Fruit fly (Drosophila melanogaster): ENCODE measurements around the gene CG9689.

- TF ChIP-seq MTF-1 (GFP tag; optimal IDR thresholded peaks at IDR 0.05; ENCODE audit: borderline replicate concordance): no peak
- no peak for TF ChIP-seq CG8388 (GFP tag; optimal IDR thresholded peaks at IDR 0.05)
- no peak for TF ChIP-seq Blimp-1 (GFP tag; optimal IDR thresholded peaks at IDR 0.05)
- TF ChIP-seq pnt (GFP tag; optimal IDR thresholded peaks at IDR 0.05): no peak
- no peak for TF ChIP-seq ttk (GFP tag; IDR thresholded peaks at IDR 0.05)
- TF ChIP-seq Ssrp (tag; optimal IDR thresholded peaks at IDR 0.05): no peak
- no peak for TF ChIP-seq Hr39 (optimal IDR thresholded peaks at IDR 0.05)
- no peak for TF ChIP-seq CG5180 (GFP tag; optimal IDR thresholded peaks at IDR 0.05)
- no peak for TF ChIP-seq ro (GFP tag; IDR thresholded peaks at IDR 0.05)
- TF ChIP-seq Mad (GFP tag; optimal IDR thresholded peaks at IDR 0.05): no peak
- no peak for TF ChIP-seq Hr78 (GFP tag; optimal IDR thresholded peaks at IDR 0.05)
- no peak for TF ChIP-seq HLH4C (GFP tag; IDR thresholded peaks at IDR 0.05; ENCODE audit: partially characterized antibody)
- no peak for TF ChIP-seq NC2β (GFP tag; optimal IDR thresholded peaks at IDR 0.05)
Observed at dm6 chrX:9882900-9883299, 1.1 kb downstream of the CG9689 start.
